Worm (Caenorhabditis elegans): ENCODE data around the gene K02E2.1.

ce11 chrV:20350382-20350781, 913 bp upstream of the K02E2.1 start:
- TF ChIP-seq flt-1 (GFP tag; IDR thresholded peaks at IDR 0.05) (no peak), tab-1 (GFP tag; IDR thresholded peaks at IDR 0.05) (no peak), med-1 (GFP tag; optimal IDR thresholded peaks at IDR 0.05; ENCODE audit: insufficient read depth) (no peak)

All from whole organism, midembryonic.